Worm (Caenorhabditis elegans) whole organism, L4 larva: ENCODE data around the gene gpa-7.

Experiments
- T26A8.4 ChIP-seq: fragments of 200-800 bp; sonication (Bioruptor generic); IDR thresholded peaks from 2 replicates; pipeline ENCODE4 v1.3.6; 2022; ENCODE audit warnings: missing genetic modification characterization, missing compliant biosample characterization
- Y105C5A.15 ChIP-seq: fragments of 200-800 bp; sonication (Bioruptor generic); IDR thresholded peaks from 2 replicates; pipeline ENCODE4 v1.3.6; 2022; ENCODE audit warnings: missing genetic modification characterization, missing compliant biosample characterization
- aha-1 ChIP-seq: fragments of 150-350 bp; peaks from one replicate; lab custom pipeline; 2014; ENCODE audit warnings: missing biosample characterization, missing genetic modification characterization
- aly-2 ChIP-seq: sonication (generic microtip); optimal IDR thresholded peaks from 2 replicates; lab custom pipeline; 2018; ENCODE audit warnings: missing biosample characterization, missing genetic modification characterization
- attf-4 ChIP-seq: sonication (generic microtip); optimal IDR thresholded peaks from 3 replicates; lab custom pipeline; 2017; ENCODE audit warnings: missing biosample characterization, missing genetic modification characterization
- ceh-62 ChIP-seq: sonication (generic microtip); optimal IDR thresholded peaks from 2 replicates; lab custom pipeline; 2017; ENCODE audit warnings: missing biosample characterization, missing genetic modification characterization
- ces-1 ChIP-seq: fragments of 150-350 bp; sonication (generic microtip); optimal IDR thresholded peaks from 4 replicates; lab custom pipeline; 2014; ENCODE audit warnings: missing biosample characterization, missing genetic modification reagents, missing genetic modification characterization
- ctbp-1 ChIP-seq: fragments of 200-800 bp; sonication (Bioruptor generic); IDR thresholded peaks from 2 replicates; pipeline ENCODE4 v1.3.6; 2022; ENCODE audit warnings: missing genetic modification reagents, missing genetic modification characterization, missing compliant biosample characterization
- daf-16 ChIP-seq, 3 experiments: sonication (generic microtip); optimal IDR thresholded peaks; 2 replicates each; lab custom pipeline; 2016 to 2017; ENCODE audit warnings: missing genetic modification characterization in 3 of 3, missing genetic modification reagents in 3 of 3, mild to moderate bottlenecking in 2 of 3, missing compliant biosample characterization in 2 of 3, missing biosample characterization in 1 of 3, moderate library complexity in 1 of 3
- daf-19 ChIP-seq: fragments of 200-800 bp; sonication (Bioruptor generic); conservative IDR thresholded peaks from 2 replicates; pipeline ENCODE4 v1.3.6; 2022; ENCODE audit warnings: missing genetic modification characterization, missing compliant biosample characterization
- daf-8 ChIP-seq: fragments of 200-800 bp; sonication (Bioruptor generic); IDR thresholded peaks from 2 replicates; pipeline ENCODE4 v1.3.6; 2022; ENCODE audit warnings: missing genetic modification characterization, missing compliant biosample characterization
- dve-1 ChIP-seq: sonication (generic microtip); optimal IDR thresholded peaks from 2 replicates; lab custom pipeline; 2017; ENCODE audit warnings: antibody characterized with exemption, mild to moderate bottlenecking, missing genetic modification characterization, missing compliant biosample characterization; ENCODE audit not compliant: insufficient read depth
- egl-43 ChIP-seq: fragments of 200-800 bp; sonication (Bioruptor generic); IDR thresholded peaks from 2 replicates; pipeline ENCODE4 v1.3.6; 2022; ENCODE audit warnings: missing genetic modification reagents, missing genetic modification characterization, missing compliant biosample characterization
- fos-1 ChIP-seq: fragments of 150-350 bp; optimal IDR thresholded peaks from 2 replicates; lab custom pipeline; 2014; ENCODE audit warnings: missing biosample characterization, missing genetic modification characterization
- hlh-11 ChIP-seq: fragments of 200-800 bp; sonication (Bioruptor generic); optimal IDR thresholded peaks from 2 replicates; lab custom pipeline; 2018; ENCODE audit warnings: mild to moderate bottlenecking, missing genetic modification characterization, missing compliant biosample characterization
- hlh-30 ChIP-seq: sonication (generic microtip); optimal IDR thresholded peaks from 2 replicates; lab custom pipeline; 2017; ENCODE audit warnings: antibody characterized with exemption, mild to moderate bottlenecking, missing genetic modification characterization, missing compliant biosample characterization; ENCODE audit not compliant: insufficient read depth
- hmg-1.1 ChIP-seq: fragments of 200-800 bp; sonication (Bioruptor generic); IDR thresholded peaks from 2 replicates; pipeline ENCODE4 v1.3.6; 2022; ENCODE audit warnings: missing genetic modification reagents, missing genetic modification characterization, missing compliant biosample characterization
- nhr-102 ChIP-seq: sonication (generic microtip); optimal IDR thresholded peaks from 2 replicates; lab custom pipeline; 2016; ENCODE audit warnings: mild to moderate bottlenecking, missing genetic modification characterization, moderate library complexity, missing compliant biosample characterization
- nhr-11 ChIP-seq: fragments of 150-350 bp; optimal IDR thresholded peaks from 2 replicates; lab custom pipeline; 2014; ENCODE audit warnings: missing biosample characterization, missing genetic modification characterization
- nhr-237 ChIP-seq: sonication (generic microtip); optimal IDR thresholded peaks from 2 replicates; lab custom pipeline; 2017; ENCODE audit warnings: missing biosample characterization, missing genetic modification characterization
- nhr-25 ChIP-seq: sonication (generic microtip); optimal IDR thresholded peaks from 2 replicates; lab custom pipeline; 2017; ENCODE audit warnings: missing genetic modification characterization, mild to moderate bottlenecking, missing compliant biosample characterization, antibody characterized with exemption, moderate library complexity, borderline replicate concordance; ENCODE audit not compliant: insufficient read depth
- nhr-42 ChIP-seq: fragments of 200-800 bp; sonication (Bioruptor generic); IDR thresholded peaks from 2 replicates; pipeline ENCODE4 v1.3.6; 2022; ENCODE audit warnings: missing genetic modification characterization, missing compliant biosample characterization
- nhr-48 ChIP-seq: sonication (generic microtip); optimal IDR thresholded peaks from 2 replicates; lab custom pipeline; 2016; ENCODE audit warnings: mild to moderate bottlenecking, missing genetic modification characterization, missing compliant biosample characterization
- nhr-6 ChIP-seq: fragments of 150-350 bp; optimal IDR thresholded peaks from 2 replicates; lab custom pipeline; 2014; ENCODE audit warnings: missing biosample characterization, missing genetic modification characterization
- nhr-76 ChIP-seq: fragments of 150-350 bp; optimal IDR thresholded peaks from 2 replicates; lab custom pipeline; 2014; ENCODE audit warnings: missing biosample characterization, missing genetic modification characterization
- pha-4 ChIP-seq, 2 experiments: fragments of 150-350 bp in 1 of 2; fragments of 200-800 bp in 1 of 2; sonication (Bioruptor generic) in 1 of 2; IDR thresholded peaks in 1 of 2; optimal IDR thresholded peaks in 1 of 2; 2 replicates each; pipeline versions ENCODE4 v1.3.6 to Lab custom; 2014 to 2022; ENCODE audit warnings: missing genetic modification characterization in 2 of 2, missing genetic modification reagents in 2 of 2, missing biosample characterization in 1 of 2, missing compliant biosample characterization in 1 of 2
- pqm-1 ChIP-seq: sonication (generic microtip); optimal IDR thresholded peaks from 2 replicates; lab custom pipeline; 2017; ENCODE audit warnings: missing biosample characterization, missing genetic modification characterization
- tag-97 ChIP-seq: fragments of 200-800 bp; sonication (Bioruptor generic); IDR thresholded peaks from 2 replicates; pipeline ENCODE4 v1.3.6; 2022; ENCODE audit warnings: missing genetic modification characterization, missing compliant biosample characterization
- unc-130 ChIP-seq: sonication (generic microtip); optimal IDR thresholded peaks from 2 replicates; lab custom pipeline; 2016; ENCODE audit warnings: missing genetic modification reagents, missing genetic modification characterization, missing compliant biosample characterization
- unc-62 ChIP-seq, 3 experiments: fragments of 150-350 bp in 1 of 3; sonication (generic microtip); optimal IDR thresholded peaks in 2 of 3; peaks in 1 of 3; 1 replicate in 1 of 3; 2 replicates in 2 of 3; lab custom pipeline; 2014 to 2017; ENCODE audit warnings: missing biosample characterization in 3 of 3, missing genetic modification characterization in 3 of 3, missing genetic modification reagents in 3 of 3, missing genotype in 1 of 3
- vab-7 ChIP-seq: fragments of 200-800 bp; sonication (Bioruptor generic); IDR thresholded peaks from 2 replicates; pipeline ENCODE4 v1.3.6; 2022; ENCODE audit warnings: missing genetic modification reagents, missing genetic modification characterization, missing compliant biosample characterization
- zfp-2 ChIP-seq: sonication (generic microtip); optimal IDR thresholded peaks from 2 replicates; lab custom pipeline; 2016; ENCODE audit warnings: mild to moderate bottlenecking, missing genetic modification characterization, missing compliant biosample characterization
- zip-11 ChIP-seq: fragments of 200-800 bp; sonication (Bioruptor generic); IDR thresholded peaks from 2 replicates; pipeline ENCODE4 v1.3.6; 2022; ENCODE audit warnings: missing genetic modification characterization, missing compliant biosample characterization

Gene gpa-7

DNA sequence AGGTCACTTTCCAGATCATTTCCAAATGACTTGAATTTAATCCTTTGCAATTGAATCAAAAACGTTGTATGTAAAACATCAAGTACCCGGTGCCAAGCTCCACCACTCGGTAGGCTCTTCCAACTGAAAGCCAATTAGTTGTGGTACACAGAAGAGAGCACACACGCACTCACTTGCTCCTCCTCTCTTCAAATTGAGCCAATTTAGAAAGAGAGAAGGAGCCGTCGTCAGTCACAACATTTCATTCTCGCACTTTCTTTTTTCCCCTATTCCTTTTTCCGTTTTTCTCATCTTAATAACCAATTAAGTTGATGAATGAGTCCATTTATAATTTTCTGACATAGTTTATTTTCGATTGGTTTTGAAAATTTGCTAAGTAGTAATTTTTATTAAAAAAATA, 5.6 kb upstream of the gpa-7 start:
- TF ChIP-seq unc-130 (GFP tag; lab: Kevin White, UChicago): no peak
- no peak for TF ChIP-seq zfp-2 (tag; lab: Kevin White, UChicago)
- no peak for TF ChIP-seq T26A8.4 (GFP tag; lab: Robert Waterston, UW)
- TF ChIP-seq hmg-1.1 (GFP tag; lab: Robert Waterston, UW): 0 out of 2 replicates have a peak, but pooled peaks have one; percentile 7
- no peak for TF ChIP-seq ceh-62 (tag; lab: Kevin White, UChicago)
- no peak for TF ChIP-seq nhr-48
- no peak for TF ChIP-seq tag-97 (GFP tag; lab: Robert Waterston, UW)
- no peak for TF ChIP-seq nhr-42 (GFP tag; lab: Robert Waterston, UW)
- TF ChIP-seq ctbp-1 (GFP tag; lab: Robert Waterston, UW): 0 out of 2 replicates have a peak, but pooled peaks have one; percentile 22
- TF ChIP-seq ces-1 (GFP tag; lab: Kevin White, UChicago): peak; percentile 28
- no peak for TF ChIP-seq nhr-102 (tag; lab: Kevin White, UChicago)
- TF ChIP-seq aha-1 (tag; lab: Kevin White, UChicago): peak; percentile 95
- no peak for TF ChIP-seq aly-2 (tag; lab: Kevin White, UChicago)
- TF ChIP-seq daf-16 (GFP tag; optimal IDR thresholded peaks at IDR 0.05; lab: Kevin White, UChicago): no peak
- no peak for TF ChIP-seq daf-16 (tag; optimal IDR thresholded peaks at IDR 0.05; lab: Kevin White, UChicago)

DNA sequence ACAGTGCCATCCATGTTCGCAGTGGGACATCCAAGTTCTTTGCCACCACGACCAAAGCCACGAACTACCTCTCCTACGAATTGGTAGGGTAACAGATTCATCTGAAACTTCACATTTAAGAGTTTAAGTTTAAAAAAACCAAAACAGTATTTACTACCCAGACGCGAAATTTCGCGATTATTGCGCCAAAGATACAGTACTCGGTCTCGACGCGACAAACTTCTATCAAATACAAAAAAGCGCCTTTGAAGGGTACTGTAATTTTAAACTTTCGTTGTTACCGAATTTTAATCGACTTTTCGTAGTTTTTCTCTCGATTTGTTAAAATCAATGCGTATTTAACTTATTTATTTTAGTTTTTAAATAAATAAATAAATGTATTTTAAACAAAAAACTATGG, 5.6 kb downstream of the gpa-7 start, which contains the start of gene rfk-1:
TSS of gene rfk-1 (minus strand) at position 101 of the 400 bp plus-strand sequence.
- no peak for TF ChIP-seq zip-11 (GFP tag; lab: Robert Waterston, UW)
- TF ChIP-seq nhr-237 (tag; lab: Kevin White, UChicago): no peak
- TF ChIP-seq attf-4 (tag; lab: Kevin White, UChicago): no peak
- no peak for TF ChIP-seq egl-43 (GFP tag; lab: Robert Waterston, UW)
- no peak for TF ChIP-seq pha-4 (GFP tag; IDR thresholded peaks at IDR 0.05; lab: Robert Waterston, UW)
- TF ChIP-seq pha-4 (tag; optimal IDR thresholded peaks at IDR 0.05; lab: Kevin White, UChicago): no peak
- no peak for TF ChIP-seq nhr-42 (GFP tag; lab: Robert Waterston, UW)
- TF ChIP-seq Y105C5A.15 (GFP tag; lab: Robert Waterston, UW): no peak
- no peak for TF ChIP-seq vab-7 (GFP tag; lab: Robert Waterston, UW)
- no peak for TF ChIP-seq aha-1 (tag; lab: Kevin White, UChicago)
- TF ChIP-seq nhr-11 (tag; lab: Kevin White, UChicago): no peak
- no peak for TF ChIP-seq dve-1 (tag; lab: Kevin White, UChicago)
- TF ChIP-seq fos-1: no peak

DNA sequence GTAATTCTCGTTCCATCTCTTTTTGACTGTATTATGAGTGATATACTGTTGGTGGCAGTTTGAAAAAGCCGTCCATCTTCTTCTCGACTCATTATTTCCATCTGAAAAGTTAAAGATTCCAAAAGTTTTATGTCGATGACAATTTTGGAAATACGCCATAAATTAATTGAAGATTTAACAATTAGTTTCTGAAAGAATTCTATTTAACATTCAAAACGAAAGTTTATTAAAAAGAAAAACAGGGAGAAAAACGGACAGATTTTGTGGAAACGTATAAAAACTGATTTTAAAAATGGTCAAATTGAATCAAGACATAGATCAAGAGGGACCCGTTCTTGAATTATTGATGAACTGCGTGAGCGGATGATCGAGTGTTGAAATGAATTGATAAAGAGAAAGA, 10.0 kb downstream of the gpa-7 start, which contains the start of gene R10H10.7:
TSS of gene R10H10.7 (minus strand) at position 101 of the 400 bp plus-strand sequence.
- no peak for TF ChIP-seq nhr-6 (tag; lab: Kevin White, UChicago)
- TF ChIP-seq aha-1 (tag; lab: Kevin White, UChicago): peak; percentile 26

DNA sequence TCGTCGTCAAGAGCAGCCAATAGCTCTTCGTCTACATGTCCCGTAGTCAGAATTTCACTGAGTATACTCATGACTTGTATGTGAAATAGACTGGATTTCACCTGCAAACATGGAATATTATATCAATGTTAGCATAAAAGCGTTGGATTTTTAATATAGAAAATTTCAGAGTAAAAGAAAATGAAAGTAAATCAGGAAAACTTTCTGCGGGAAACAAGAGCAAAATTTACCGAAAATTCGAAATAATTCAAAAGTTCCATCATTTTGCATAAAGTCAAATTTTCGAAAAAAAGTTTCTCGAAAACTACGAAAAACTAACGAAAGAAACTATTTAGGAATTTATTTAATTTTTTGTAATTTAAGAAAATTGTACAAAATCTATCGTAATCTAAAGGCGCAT, 14.0 kb downstream of the gpa-7 start, which contains the start of gene F13B12.6:
TSS of gene F13B12.6 (minus strand) at position 101 of the 400 bp plus-strand sequence.
- no peak for TF ChIP-seq daf-19
- no peak for TF ChIP-seq nhr-25 (tag; lab: Kevin White, UChicago)
- no peak for TF ChIP-seq daf-8 (GFP tag; lab: Robert Waterston, UW)
- TF ChIP-seq hlh-11: no peak
- TF ChIP-seq nhr-48: no peak
- no peak for TF ChIP-seq pqm-1 (tag; lab: Kevin White, UChicago)
- TF ChIP-seq, all 104 proteins: peak for 0

DNA sequence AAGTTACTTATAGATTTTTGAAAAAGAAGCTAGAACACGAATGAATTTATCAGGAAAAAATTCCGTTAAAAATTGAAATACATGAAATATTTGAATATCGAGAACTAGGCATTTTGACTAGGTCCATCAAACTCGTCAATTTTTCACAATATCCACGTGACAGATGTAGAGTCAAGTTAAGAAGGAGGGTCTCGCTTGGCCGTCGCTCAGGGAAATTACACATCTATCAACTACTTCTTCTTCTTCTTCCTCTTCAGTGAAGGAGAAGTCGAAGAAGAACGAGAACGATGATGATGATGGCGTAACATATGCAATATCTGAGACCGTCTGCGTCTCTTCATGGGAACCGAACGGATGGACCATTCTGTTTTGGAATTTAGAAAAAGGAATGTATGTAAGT, 16.1 kb downstream of the gpa-7 start:
- TF ChIP-seq hlh-30: peak; percentile 16
- peak in 1 of 2 experiments; percentile 85 for TF ChIP-seq unc-62 (GFP tag; optimal IDR thresholded peaks at IDR 0.05 in 1 of 2; lab: Kevin White, UChicago)
- TF ChIP-seq unc-62 (tag; optimal IDR thresholded peaks at IDR 0.05; lab: Kevin White, UChicago): no peak
- TF ChIP-seq nhr-76 (tag; lab: Kevin White, UChicago): no peak
